Worm (Caenorhabditis elegans) whole organism, L4 larva: Measurements from ENCODE around the gene eat-4.

ENCODE experiments used
- F26F4.8 ChIP-seq: fragments of 200-800 bp; sonication (Bioruptor generic); conservative IDR thresholded peaks from 2 replicates; pipeline ENCODE4 v1.3.6; 2022; ENCODE audit warnings: missing genetic modification characterization, missing compliant biosample characterization
- ceh-62 ChIP-seq: sonication (generic microtip); optimal IDR thresholded peaks from 2 replicates; lab custom pipeline; 2017; ENCODE audit warnings: missing biosample characterization, missing genetic modification characterization
- dpl-1 ChIP-seq: fragments of 150-350 bp; optimal IDR thresholded peaks from 2 replicates; lab custom pipeline; 2014; ENCODE audit warnings: missing biosample characterization, missing genetic modification reagents, missing genetic modification characterization
- fkh-10 ChIP-seq: fragments of 150-350 bp; optimal IDR thresholded peaks from 2 replicates; lab custom pipeline; 2014; ENCODE audit warnings: missing biosample characterization, missing genetic modification reagents, missing genetic modification characterization
- fos-1 ChIP-seq: fragments of 150-350 bp; optimal IDR thresholded peaks from 2 replicates; lab custom pipeline; 2014; ENCODE audit warnings: missing biosample characterization, missing genetic modification characterization
- hlh-30 ChIP-seq: sonication (generic microtip); optimal IDR thresholded peaks from 2 replicates; lab custom pipeline; 2017; ENCODE audit warnings: antibody characterized with exemption, mild to moderate bottlenecking, missing genetic modification characterization, missing compliant biosample characterization; ENCODE audit not compliant: insufficient read depth
- madf-9 ChIP-seq: fragments of 200-800 bp; sonication (Bioruptor generic); conservative IDR thresholded peaks from 2 replicates; pipeline ENCODE4 v1.3.6; 2022; ENCODE audit warnings: missing genetic modification reagents, missing genetic modification characterization, missing compliant biosample characterization
- nhr-25 ChIP-seq: sonication (generic microtip); optimal IDR thresholded peaks from 2 replicates; lab custom pipeline; 2017; ENCODE audit warnings: missing genetic modification characterization, mild to moderate bottlenecking, missing compliant biosample characterization, antibody characterized with exemption, moderate library complexity, borderline replicate concordance; ENCODE audit not compliant: insufficient read depth
- ztf-11 ChIP-seq: fragments of 150-350 bp; optimal IDR thresholded peaks from 2 replicates; lab custom pipeline; 2014; ENCODE audit warnings: missing biosample characterization, missing genetic modification characterization

DNA sequence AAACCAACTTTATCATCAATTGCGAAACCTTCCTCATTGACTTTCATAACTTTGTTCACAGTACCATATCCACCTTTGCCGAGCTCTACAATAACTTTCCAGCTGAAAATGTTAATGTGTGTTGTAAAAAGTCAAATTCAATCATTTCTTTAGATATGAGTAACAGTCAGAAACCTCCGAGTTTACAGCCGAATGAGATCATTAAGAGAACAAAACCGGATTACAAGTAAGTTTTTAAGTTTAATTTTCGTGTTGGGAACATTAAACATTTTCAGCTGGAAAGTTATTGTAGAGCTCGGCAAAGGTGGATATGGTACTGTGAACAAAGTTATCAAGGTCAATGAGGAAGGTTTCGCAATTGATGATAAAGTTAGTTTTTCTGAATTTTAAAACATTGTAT, 35.5 kb upstream of the eat-4 start, which contains the start of gene ZK507.1:
- TF ChIP-seq fkh-10: no peak
- TF ChIP-seq fos-1 (tag; lab: Kevin White, UChicago): no peak
- no peak for TF ChIP-seq hlh-30 (tag; lab: Kevin White, UChicago)
- no peak for TF ChIP-seq madf-9 (GFP tag; lab: Robert Waterston, UW)
- TF ChIP-seq ceh-62 (tag; lab: Kevin White, UChicago): no peak
- no peak for TF ChIP-seq ztf-11
- no peak for TF ChIP-seq nhr-25 (tag; lab: Kevin White, UChicago)
- TF ChIP-seq dpl-1 (GFP tag; lab: Kevin White, UChicago): no peak
- no peak for TF ChIP-seq F26F4.8 (GFP tag; lab: Robert Waterston, UW)
